Worm (Caenorhabditis elegans): ENCODE results near the gene cah-2.
"Not testable (repeated sequence)": the region's sequence is repeated elsewhere in the genome, so short reads cannot be mapped to it uniquely, and the experiment has no call there.

The cah-2 gene

ce11 chrII:7434958-7435357 lies 48.0 kb downstream of the cah-2 start, which contains the start of gene K02A2.1:
K02A2.1 (plus strand) TSS chrII:7435258.
- TF ChIP-seq pes-1 (GFP tag; IDR thresholded peaks at IDR 0.05); tbx-37 (GFP tag; conservative IDR thresholded peaks at IDR 0.05); hnd-1 (tag; optimal IDR thresholded peaks at IDR 0.05): not testable (repeated sequence)

DNA sequence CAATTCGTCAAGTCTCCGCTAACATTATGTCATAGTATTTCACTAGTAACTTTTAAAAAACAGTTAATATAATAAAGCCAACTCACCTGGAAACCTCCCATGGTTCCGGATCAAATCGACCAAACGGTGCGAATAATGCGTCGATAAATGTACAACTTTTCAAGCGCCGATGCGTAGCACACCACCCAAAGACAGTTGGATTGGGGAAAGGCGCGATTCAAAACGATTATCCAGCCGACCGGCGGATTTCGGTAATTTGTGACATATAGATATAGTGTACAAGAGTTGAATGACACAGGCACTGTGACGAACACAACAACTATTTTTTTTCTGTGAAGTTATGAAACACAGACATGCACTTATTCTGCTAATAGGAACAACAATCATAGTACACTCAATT lies 48.7 kb downstream of the cah-2 start, which contains the start of gene kcc-3:
Gene kcc-3 (minus strand): TSS at position 101 of the 400 bp plus-strand sequence.
- TF ChIP-seq aly-1 (tag; optimal IDR thresholded peaks at IDR 0.05) (no peak), hmg-4 (GFP tag; optimal IDR thresholded peaks at IDR 0.05) (no peak), hmbx-1 (tag; optimal IDR thresholded peaks at IDR 0.05) (no peak)

- TF ChIP-seq tbx-11 (GFP tag; IDR thresholded peaks at IDR 0.05) = no peak
- TF ChIP-seq hmbx-1 (tag; optimal IDR thresholded peaks at IDR 0.05) = no peak
- no peak for TF ChIP-seq B0310.2 (tag; optimal IDR thresholded peaks at IDR 0.05)
- no peak for TF ChIP-seq ceh-13 (GFP tag; optimal IDR thresholded peaks at IDR 0.05)
- TF ChIP-seq ets-7 (tag; optimal IDR thresholded peaks at IDR 0.05) = no peak
- TF ChIP-seq pes-1 (GFP tag; IDR thresholded peaks at IDR 0.05) = no peak
- TF ChIP-seq tra-4 (tag; optimal IDR thresholded peaks at IDR 0.05) = no peak
- TF ChIP-seq ama-1 (optimal IDR thresholded peaks at IDR 0.05) = no peak
- TF ChIP-seq hnd-1 (tag; optimal IDR thresholded peaks at IDR 0.05) = no peak
- TF ChIP-seq sea-1 (GFP tag; conservative IDR thresholded peaks at IDR 0.05) = no peak
These were observed 50.6 kb downstream of the cah-2 start, which contains the start of gene srd-54 for ce11 chrII:7432327-7432726. srd-54 (plus strand) TSS chrII:7432627.
